Worm (Caenorhabditis elegans): ENCODE measurements around the gene chw-1.

DNA sequence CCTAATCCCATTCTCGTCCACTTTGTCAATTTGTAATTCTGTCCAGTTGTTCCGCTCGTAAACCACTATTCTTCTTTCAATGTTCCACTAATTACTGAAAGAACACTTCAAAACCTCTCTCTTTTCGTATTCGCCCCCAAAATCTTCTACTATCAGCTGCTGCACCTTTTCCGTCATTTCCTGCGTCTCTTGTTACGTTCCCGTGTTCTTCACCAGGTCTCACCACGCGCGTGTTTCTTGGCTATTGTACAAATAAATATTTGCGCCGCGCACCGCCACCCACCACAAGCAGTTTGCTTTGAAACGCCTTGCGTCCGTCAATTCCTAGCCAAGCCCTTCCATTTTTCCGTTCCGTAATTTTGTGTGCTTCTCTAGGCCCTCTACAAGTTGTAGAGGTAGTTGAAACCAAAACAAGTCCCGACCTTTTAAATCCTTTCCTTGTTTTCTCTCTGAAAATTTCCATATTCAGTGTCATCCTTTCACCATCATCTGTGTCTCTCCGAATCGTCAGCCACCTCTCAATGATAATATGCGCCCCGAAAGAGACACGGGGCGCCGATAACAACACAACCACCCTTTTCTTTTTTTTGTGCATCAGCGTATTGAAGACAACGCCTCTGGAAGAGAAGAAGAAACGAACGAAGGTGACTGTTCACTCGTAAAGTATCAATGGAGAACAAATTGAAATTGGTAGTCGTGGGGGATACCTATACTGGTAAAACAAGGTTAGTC is 16.2 kb downstream of the chw-1 start, which contains the start of the genes crp-1 and Y32F6B.9:
- TF ChIP-seq sox-4 (tag; optimal IDR thresholded peaks at IDR 0.05) (peak; percentile 15), lim-6 (tag; optimal IDR thresholded peaks at IDR 0.05) (no peak), gmeb-2 (tag; optimal IDR thresholded peaks at IDR 0.05) (no peak), nhr-11 (tag; optimal IDR thresholded peaks at IDR 0.05) (no peak), fax-1 (tag; optimal IDR thresholded peaks at IDR 0.05) (no peak), hlh-6 (tag; optimal IDR thresholded peaks at IDR 0.05) (no peak), pros-1 (tag; optimal IDR thresholded peaks at IDR 0.05) (no peak), ttx-3 (tag; optimal IDR thresholded peaks at IDR 0.05) (no peak), K09A11.1 (tag; optimal IDR thresholded peaks at IDR 0.05; ENCODE audit: insufficient read depth) (no peak), fkh-10 (GFP tag; optimal IDR thresholded peaks at IDR 0.05) (no peak), nfya-1 (tag; optimal IDR thresholded peaks at IDR 0.05) (no peak), rnt-1 (tag; optimal IDR thresholded peaks at IDR 0.05) (no peak), pag-3 (tag; optimal IDR thresholded peaks at IDR 0.05; ENCODE audit: borderline replicate concordance) (no peak)
